Fruit fly (Drosophila melanogaster) whole organism, embryonic: ENCODE data around the gene lok.

Experiments used
- CG10267 ChIP-seq: fragments of 200-800 bp; sonication (Bioruptor generic); optimal IDR thresholded peaks from 2 replicates; lab custom pipeline; 2018; ENCODE audit warnings: missing biosample characterization, mild to moderate bottlenecking, missing genetic modification characterization, moderate library complexity
- CG10321 ChIP-seq: fragments of 200-800 bp; sonication (Bioruptor generic); IDR thresholded peaks from 2 replicates; pipeline ENCODE4 v1.3.6; 2022; ENCODE audit warnings: missing biosample characterization, missing genetic modification characterization
- CG10979 ChIP-seq: fragments of 200-800 bp; sonication (Bioruptor generic); optimal IDR thresholded peaks from 2 replicates; lab custom pipeline; 2018; ENCODE audit warnings: missing biosample characterization, mild to moderate bottlenecking, missing genetic modification characterization, moderate library complexity
- CG12744 ChIP-seq: fragments of 200-800 bp; sonication (Bioruptor generic); optimal IDR thresholded peaks from 2 replicates; lab custom pipeline; 2016; ENCODE audit warnings: missing biosample characterization, missing genetic modification characterization
- CG13296 ChIP-seq: fragments of 200-800 bp; sonication (Bioruptor generic); optimal IDR thresholded peaks from 3 replicates; lab custom pipeline; 2018; ENCODE audit warnings: missing biosample characterization, mild to moderate bottlenecking, missing genetic modification characterization
- CG15479 ChIP-seq: fragments of 200-800 bp; sonication (Bioruptor generic); optimal IDR thresholded peaks from 3 replicates; lab custom pipeline; 2019; ENCODE audit warnings: missing biosample characterization, mild to moderate bottlenecking, missing genetic modification characterization, moderate library complexity
- CG17361 ChIP-seq: fragments of 200-800 bp; sonication (Bioruptor generic); IDR thresholded peaks from 3 replicates; pipeline ENCODE4 v1.3.6; 2022; ENCODE audit warnings: missing biosample characterization, missing genetic modification characterization
- CG17802 ChIP-seq: fragments of 200-800 bp; sonication (Bioruptor generic); optimal IDR thresholded peaks from 2 replicates; lab custom pipeline; 2018; ENCODE audit warnings: missing biosample characterization, mild to moderate bottlenecking, missing genetic modification characterization, moderate library complexity
- CG30403 ChIP-seq: fragments of 200-800 bp; sonication (Bioruptor generic); optimal IDR thresholded peaks from 3 replicates; lab custom pipeline; 2016; ENCODE audit warnings: missing biosample characterization, missing genetic modification characterization
- CG33213 ChIP-seq: fragments of 200-800 bp; sonication (Bioruptor generic); optimal IDR thresholded peaks from 3 replicates; lab custom pipeline; 2016; ENCODE audit warnings: missing biosample characterization, missing genetic modification characterization
- CG3726 ChIP-seq: fragments of 200-800 bp; sonication (Bioruptor generic); IDR thresholded peaks from 3 replicates; pipeline ENCODE4, ENCODE4 v1.3.6; 2022; ENCODE audit warnings: missing biosample characterization, missing genetic modification characterization
- CG42726 ChIP-seq: fragments of 200-800 bp; sonication (Bioruptor generic); IDR thresholded peaks from 2 replicates; pipeline ENCODE4 v1.3.6; 2022; ENCODE audit warnings: missing biosample characterization, missing genetic modification characterization; ENCODE audit not compliant: partially characterized antibody
- CG5245 ChIP-seq: fragments of 200-800 bp; sonication (Bioruptor generic); optimal IDR thresholded peaks from 3 replicates; lab custom pipeline; 2016; ENCODE audit warnings: missing biosample characterization, missing genetic modification characterization
- CG6654 ChIP-seq: fragments of 200-800 bp; sonication (Bioruptor generic); optimal IDR thresholded peaks from 2 replicates; lab custom pipeline; 2017; ENCODE audit warnings: missing biosample characterization, mild to moderate bottlenecking, missing genetic modification characterization
- CG6689 ChIP-seq: fragments of 200-800 bp; sonication (Bioruptor generic); IDR thresholded peaks from 2 replicates; pipeline ENCODE4 v1.3.6; 2022; ENCODE audit warnings: missing biosample characterization, missing genetic modification characterization
- CG6791 ChIP-seq: fragments of 200-800 bp; sonication (Bioruptor generic); IDR thresholded peaks from 3 replicates; pipeline ENCODE4 v1.3.6; 2022; ENCODE audit warnings: missing biosample characterization, missing genetic modification characterization; ENCODE audit not compliant: partially characterized antibody
- CG7372 ChIP-seq: fragments of 200-800 bp; sonication (Bioruptor generic); IDR thresholded peaks from 2 replicates; pipeline ENCODE4 v1.3.6; 2022; ENCODE audit warnings: missing biosample characterization, missing genetic modification characterization
- CG8359 ChIP-seq: fragments of 200-800 bp; sonication (Bioruptor generic); optimal IDR thresholded peaks from 2 replicates; lab custom pipeline; 2017; ENCODE audit warnings: missing biosample characterization, mild to moderate bottlenecking, missing genetic modification characterization, borderline replicate concordance
- CG8765 ChIP-seq: fragments of 200-800 bp; sonication (Bioruptor generic); IDR thresholded peaks from 2 replicates; pipeline ENCODE4 v1.3.6; 2022; ENCODE audit warnings: missing biosample characterization, missing genetic modification characterization
- CG9609 ChIP-seq: fragments of 200-800 bp; sonication (Bioruptor generic); optimal IDR thresholded peaks from 3 replicates; lab custom pipeline; 2016; ENCODE audit warnings: missing biosample characterization, missing genetic modification characterization
- CrebB ChIP-seq: fragments of 200-800 bp; sonication (Bioruptor generic); optimal IDR thresholded peaks from 3 replicates; lab custom pipeline; 2018; ENCODE audit warnings: missing biosample characterization, mild to moderate bottlenecking, missing genetic modification characterization
- Drgx ChIP-seq: fragments of 200-800 bp; sonication (Bioruptor generic); IDR thresholded peaks from 2 replicates; pipeline ENCODE4 v1.3.6; 2022; ENCODE audit warnings: missing biosample characterization, missing genetic modification characterization
- Eip74EF ChIP-seq, 2 experiments: fragments of 200-800 bp in 1 of 2; fragments of >200 bp in 1 of 2; sonication (Bioruptor generic) in 1 of 2; optimal IDR thresholded peaks; 2 replicates each; lab custom pipeline; 2017 to 2019; ENCODE audit warnings: missing biosample characterization in 2 of 2, missing genetic modification characterization in 2 of 2, mild to moderate bottlenecking in 1 of 2, moderate library complexity in 1 of 2
- H2.0 ChIP-seq: fragments of 200-800 bp; sonication (Bioruptor generic); IDR thresholded peaks from 2 replicates; pipeline ENCODE4 v1.3.6; 2022; ENCODE audit warnings: missing biosample characterization, missing genetic modification characterization
- MESR4 ChIP-seq: fragments of 200-800 bp; sonication (Bioruptor generic); optimal IDR thresholded peaks from 2 replicates; lab custom pipeline; 2018; ENCODE audit warnings: missing biosample characterization, mild to moderate bottlenecking, missing genetic modification characterization, moderate library complexity
- Myb ChIP-seq: fragments of 200-800 bp; sonication (Bioruptor generic); optimal IDR thresholded peaks from 2 replicates; lab custom pipeline; 2016; ENCODE audit warnings: missing biosample characterization, missing genetic modification characterization
- Ssrp ChIP-seq: fragments of 200-800 bp; sonication (Bioruptor generic); optimal IDR thresholded peaks from 2 replicates; lab custom pipeline; 2018; ENCODE audit warnings: missing biosample characterization, mild to moderate bottlenecking, missing genetic modification characterization, moderate library complexity
- amos ChIP-seq: fragments of 200-800 bp; sonication (Bioruptor generic); IDR thresholded peaks from 2 replicates; pipeline ENCODE4 v1.3.6; 2022; ENCODE audit warnings: missing biosample characterization, missing genetic modification characterization; ENCODE audit not compliant: partially characterized antibody
- cas ChIP-seq: fragments of 200-800 bp; sonication (Bioruptor generic); IDR thresholded peaks from 2 replicates; pipeline ENCODE4 v1.3.6; 2022; ENCODE audit warnings: missing biosample characterization, missing genetic modification characterization
- ci ChIP-seq: fragments of 200-800 bp; sonication (Bioruptor generic); IDR thresholded peaks from 3 replicates; pipeline ENCODE4 v1.3.6; 2022; ENCODE audit warnings: missing biosample characterization, missing genetic modification characterization
- dmrt11E ChIP-seq: fragments of 200-800 bp; sonication (Bioruptor generic); optimal IDR thresholded peaks from 3 replicates; lab custom pipeline; 2018; ENCODE audit warnings: missing biosample characterization, mild to moderate bottlenecking, missing genetic modification characterization, moderate library complexity
- emc ChIP-seq: fragments of 200-800 bp; sonication (Bioruptor generic); optimal IDR thresholded peaks from 2 replicates; lab custom pipeline; 2016; ENCODE audit warnings: missing biosample characterization, missing genetic modification characterization
- eve ChIP-seq, 2 experiments: fragments of >200 bp; optimal IDR thresholded peaks; 2 replicates each; lab custom pipeline; 2017; ENCODE audit warnings: missing biosample characterization in 2 of 2, missing genetic modification characterization in 2 of 2
- hkb ChIP-seq, 2 experiments: fragments of 200-800 bp in 1 of 2; fragments of >200 bp in 1 of 2; sonication (Bioruptor generic) in 1 of 2; IDR thresholded peaks in 1 of 2; optimal IDR thresholded peaks in 1 of 2; 2 replicates each; pipeline versions ENCODE4 v1.3.6 to Lab custom; 2017 to 2022; ENCODE audit warnings: missing biosample characterization in 1 of 2, missing genetic modification characterization in 1 of 2
- kah ChIP-seq: fragments of 200-800 bp; sonication (Bioruptor generic); optimal IDR thresholded peaks from 2 replicates; lab custom pipeline; 2018; ENCODE audit warnings: missing biosample characterization, mild to moderate bottlenecking, missing genetic modification characterization
- kay ChIP-seq: fragments of 200-800 bp; sonication (Bioruptor generic); optimal IDR thresholded peaks from 2 replicates; lab custom pipeline; 2016; ENCODE audit warnings: missing biosample characterization, missing genetic modification characterization
- nerfin-1 ChIP-seq: fragments of 200-800 bp; sonication (Bioruptor generic); optimal IDR thresholded peaks from 3 replicates; lab custom pipeline; 2019; ENCODE audit warnings: missing biosample characterization, mild to moderate bottlenecking, missing genetic modification characterization, moderate library complexity
- nom ChIP-seq: fragments of 200-800 bp; sonication (Bioruptor generic); optimal IDR thresholded peaks from 2 replicates; lab custom pipeline; 2017; ENCODE audit warnings: missing biosample characterization, missing genetic modification characterization, mild to moderate bottlenecking, moderate library complexity, missing genetic modification reagents
- p53 ChIP-seq: fragments of 200-800 bp; sonication (Bioruptor generic); optimal IDR thresholded peaks from 2 replicates; lab custom pipeline; 2016; ENCODE audit warnings: missing biosample characterization, missing genetic modification characterization
- pita ChIP-seq: fragments of 200-800 bp; sonication (Bioruptor generic); optimal IDR thresholded peaks from 2 replicates; lab custom pipeline; 2017; ENCODE audit warnings: missing biosample characterization, mild to moderate bottlenecking, missing genetic modification characterization
- pzg ChIP-seq: fragments of 200-800 bp; sonication (Bioruptor generic); optimal IDR thresholded peaks from 3 replicates; lab custom pipeline; 2018; ENCODE audit warnings: missing biosample characterization, mild to moderate bottlenecking, missing genetic modification characterization, moderate library complexity
- row ChIP-seq: fragments of 200-800 bp; sonication (Bioruptor generic); IDR thresholded peaks from 3 replicates; pipeline ENCODE4 v1.3.6; 2022; ENCODE audit warnings: missing biosample characterization, missing genetic modification characterization
- sens-2 ChIP-seq: fragments of 200-800 bp; sonication (Bioruptor generic); IDR thresholded peaks from 2 replicates; pipeline ENCODE4 v1.3.6; 2022; ENCODE audit warnings: missing biosample characterization, missing genetic modification characterization
- sima ChIP-seq: fragments of 200-800 bp; sonication (Bioruptor generic); optimal IDR thresholded peaks from 2 replicates; lab custom pipeline; 2016; ENCODE audit warnings: missing biosample characterization, missing genetic modification characterization
- stc ChIP-seq: fragments of 200-800 bp; sonication (Bioruptor generic); IDR thresholded peaks from 2 replicates; pipeline ENCODE4 v1.3.6; 2022; ENCODE audit warnings: missing biosample characterization, missing genetic modification characterization
- twi ChIP-seq: fragments of 200-800 bp; optimal IDR thresholded peaks from 2 replicates; lab custom pipeline; 2019; ENCODE audit warnings: missing biosample characterization, mild to moderate bottlenecking, missing genetic modification characterization, moderate library complexity
- wdn ChIP-seq: fragments of 200-800 bp; sonication (Bioruptor generic); IDR thresholded peaks from 2 replicates; pipeline ENCODE4 v1.3.6; 2022; ENCODE audit warnings: missing biosample characterization, missing genetic modification characterization
- z ChIP-seq: fragments of 200-800 bp; sonication (Bioruptor generic); IDR thresholded peaks from 3 replicates; pipeline ENCODE4 v1.3.6; 2022; ENCODE audit warnings: missing biosample characterization, missing genetic modification characterization

lok gene

DNA sequence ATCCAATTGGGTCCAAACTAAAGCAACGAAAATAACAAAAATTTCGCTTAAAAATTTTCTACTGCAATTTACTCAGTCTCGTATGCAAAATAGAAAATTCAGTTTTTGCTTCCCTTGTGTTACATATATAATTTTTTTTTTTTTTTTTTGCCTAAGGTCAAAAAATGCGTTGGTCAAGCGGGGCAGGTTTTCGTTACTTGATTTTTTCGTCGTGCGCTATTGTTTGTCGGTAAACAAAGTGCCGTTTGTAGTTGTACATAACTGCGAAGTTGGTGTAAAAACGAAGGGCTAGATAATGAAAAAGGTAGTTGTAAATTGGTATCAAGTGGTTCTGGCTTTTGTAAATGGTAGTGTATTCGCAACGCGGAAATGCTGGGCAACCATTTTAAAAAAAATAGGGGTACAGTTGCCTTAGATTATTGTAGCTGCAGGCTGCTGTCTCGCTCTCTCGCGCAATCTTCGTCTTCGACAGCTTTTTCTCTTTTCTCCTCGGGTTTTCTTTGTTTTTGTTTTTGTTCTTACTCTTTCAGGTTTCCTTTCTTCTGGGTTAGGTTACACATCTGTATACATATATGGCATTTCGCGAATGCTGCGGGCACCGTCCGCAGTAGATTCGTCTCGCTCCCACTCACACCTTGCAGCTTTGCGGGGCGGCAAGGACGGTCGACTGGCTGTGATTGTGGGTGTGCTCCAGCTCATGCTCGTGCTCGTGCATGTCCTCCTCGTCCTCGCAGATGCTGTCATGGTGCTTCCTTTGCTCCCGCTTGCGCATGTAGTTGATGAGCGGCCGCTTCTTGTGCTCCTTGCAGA is 21.1 kb downstream of the lok start:
- TF ChIP-seq CG17802 (tag; lab: Kevin White, UChicago) (no peak), CG17361 (no peak), CG10321 (peak; percentile 75), CG8359 (no peak), ci (GFP tag; lab: Robert Waterston, UW) (no peak), wdn (GFP tag; lab: Robert Waterston, UW) (peak; percentile 47; the same call in 1 of the 2 replicates), CG6689 (GFP tag; lab: Robert Waterston, UW) (no peak), amos (GFP tag; lab: Robert Waterston, UW) (0 out of 2 replicates have a peak, but pooled peaks have one; percentile 5), kay (GFP tag; lab: Kevin White, UChicago) (no peak), CG8765 (GFP tag; lab: Robert Waterston, UW) (no peak), Myb (GFP tag; lab: Kevin White, UChicago) (no peak), nerfin-1 (no peak), eve (GFP tag; optimal IDR thresholded peaks at IDR 0.05; lab: Kevin White, UChicago) (peak in 1 of 2 experiments; percentile 54), CG10979 (tag; lab: Kevin White, UChicago) (no peak), nom (GFP tag; lab: Kevin White, UChicago) (peak; percentile 28), cas (GFP tag; lab: Robert Waterston, UW) (no peak), sens-2 (0 out of 2 replicates have a peak, but pooled peaks have one; percentile 16), CG42726 (GFP tag; lab: Robert Waterston, UW) (no peak), Drgx (0 out of 2 replicates have a peak, but pooled peaks have one; percentile 29), CG15479 (GFP tag; lab: Kevin White, UChicago) (no peak), CG3726 (GFP tag; lab: Robert Waterston, UW) (no peak), H2.0 (GFP tag; lab: Robert Waterston, UW) (no peak), CG5245 (GFP tag; lab: Kevin White, UChicago) (no peak), CG10267 (no peak), row (GFP tag; lab: Robert Waterston, UW) (peak; percentile 16; the same call in 1 of the 3 replicates), CrebB (tag; lab: Kevin White, UChicago) (no peak), emc (GFP tag; lab: Kevin White, UChicago) (no peak), CG30403 (GFP tag; lab: Kevin White, UChicago) (peak; percentile 1), CG33213 (GFP tag; lab: Kevin White, UChicago) (no peak), z (GFP tag; lab: Robert Waterston, UW) (no peak), MESR4 (GFP tag; lab: Kevin White, UChicago) (no peak), CG12744 (no peak), twi (tag; lab: Kevin White, UChicago) (no peak), p53 (GFP tag; lab: Kevin White, UChicago) (peak; percentile 49), pzg (GFP tag; lab: Kevin White, UChicago) (no peak), Ssrp (tag; lab: Kevin White, UChicago) (no peak), CG6791 (no peak), pita (GFP tag; lab: Kevin White, UChicago) (no peak), CG6654 (no peak), Eip74EF (GFP tag; optimal IDR thresholded peaks at IDR 0.05; lab: Kevin White, UChicago) (peak in 1 of 2 experiments; percentile 61), CG7372 (GFP tag; lab: Robert Waterston, UW) (no peak), CG9609 (GFP tag; lab: Kevin White, UChicago) (no peak), sima (GFP tag; lab: Kevin White, UChicago) (no peak), kah (GFP tag; lab: Kevin White, UChicago) (no peak), hkb (optimal IDR thresholded peaks at IDR 0.05; lab: Kevin White, UChicago) (no peak), hkb (GFP tag; IDR thresholded peaks at IDR 0.05; lab: Robert Waterston, UW) (no peak), dmrt11E (no peak), stc (GFP tag; lab: Robert Waterston, UW) (no peak), CG13296 (GFP tag; lab: Kevin White, UChicago) (peak; percentile 9)
